Worm (Caenorhabditis elegans) whole organism, L4/young adult: ENCODE results near the gene F58E6.8.
A peak's percentile ranks its signal among the peaks of the same experiment; 100 is the strongest.

Source experiments
- W03F9.2 ChIP-seq: fragments of 150-350 bp; optimal IDR thresholded peaks from 2 replicates; lab custom pipeline; 2014; ENCODE audit warnings: missing biosample characterization, missing genetic modification characterization
- dao-5 ChIP-seq: sonication (generic microtip); optimal IDR thresholded peaks from 2 replicates; lab custom pipeline; 2016; ENCODE audit warnings: missing genotype, missing genetic modification characterization, moderate library complexity, missing compliant biosample characterization
- him-1 ChIP-seq: sonication (generic microtip); optimal IDR thresholded peaks from 2 replicates; lab custom pipeline; 2016; ENCODE audit warnings: missing genotype, missing genetic modification reagents, missing genetic modification characterization, missing compliant biosample characterization

The F58E6.8 gene

DNA sequence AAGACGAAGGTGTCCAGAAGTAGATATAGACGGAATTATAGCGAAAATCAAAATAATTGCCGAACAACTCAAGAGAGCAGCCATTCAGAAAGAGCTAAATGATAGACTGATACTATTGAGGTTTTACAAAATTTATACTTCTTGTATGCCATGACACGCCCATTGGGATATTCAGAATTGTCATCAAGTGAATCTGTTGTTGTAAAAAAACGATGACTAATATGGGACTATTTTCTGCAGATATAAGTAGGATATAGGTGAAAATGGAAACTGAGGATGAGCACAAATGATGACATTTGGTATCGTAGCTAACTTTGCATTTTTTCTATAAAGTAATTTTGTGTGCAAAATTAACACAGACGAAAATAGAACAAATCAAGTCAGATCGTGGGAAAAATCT, at the start of gene F58E6.8:
F58E6.8 (minus strand) TSS at position 101 of the 400 bp plus-strand sequence.
- TF ChIP-seq him-1 (tag; lab: Kevin White, UChicago), result no peak
- TF ChIP-seq dao-5 (tag; lab: Kevin White, UChicago), result no peak
- TF ChIP-seq W03F9.2 (tag; lab: Kevin White, UChicago), result no peak

- no peak for TF ChIP-seq dao-5 (tag; lab: Kevin White, UChicago)
- no peak for TF ChIP-seq W03F9.2 (tag; lab: Kevin White, UChicago)
- no peak for TF ChIP-seq him-1 (tag; lab: Kevin White, UChicago)
Observed at ce11 chrV:9805161-9805560, 49.5 kb upstream of the F58E6.8 start, which contains the start of gene sru-37. TSS of gene sru-37 (plus strand) at chrV:9805461.

DNA sequence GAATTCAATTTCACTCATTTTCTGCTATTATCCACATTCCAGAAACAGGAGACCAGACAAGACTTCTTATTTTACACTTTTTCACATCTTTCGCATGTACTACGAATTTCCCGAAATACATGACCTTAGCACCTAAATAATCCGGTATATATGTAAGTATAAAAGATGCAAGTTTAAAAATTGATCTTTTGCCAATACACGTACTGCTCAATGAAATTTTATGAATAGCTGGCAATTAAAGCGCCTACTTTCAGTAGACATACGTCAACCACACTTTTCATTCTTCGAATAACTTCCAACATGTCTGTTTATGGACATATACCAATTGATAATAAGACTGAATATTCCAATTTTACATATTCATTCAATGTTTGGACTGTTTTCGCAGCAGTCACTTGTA, 47.6 kb upstream of the F58E6.8 start, which contains the start of gene sru-39:
sru-39 (plus strand) TSS at position 301 of the 400 bp plus-strand sequence.
- TF ChIP-seq him-1 (tag; lab: Kevin White, UChicago) (no peak), dao-5 (tag; lab: Kevin White, UChicago) (no peak), W03F9.2 (tag; lab: Kevin White, UChicago) (no peak)

ce11 chrV:9801965-9802364, 46.3 kb upstream of the F58E6.8 start, which contains the start of gene F46B6.10:
TSS of gene F46B6.10 (minus strand) at chrV:9802065.
- no peak for TF ChIP-seq him-1 (tag; lab: Kevin White, UChicago)
- no peak for TF ChIP-seq W03F9.2 (tag; lab: Kevin White, UChicago)
- TF ChIP-seq dao-5 (tag; lab: Kevin White, UChicago), result no peak

ce11 chrV:9799076-9799475, 43.5 kb upstream of the F58E6.8 start, which contains the start of gene F46B6.13:
TSS of gene F46B6.13 (minus strand) at chrV:9799176.
- TF ChIP-seq him-1 (tag; lab: Kevin White, UChicago) (no peak), W03F9.2 (tag; lab: Kevin White, UChicago) (no peak), dao-5 (tag; lab: Kevin White, UChicago) (no peak)

DNA sequence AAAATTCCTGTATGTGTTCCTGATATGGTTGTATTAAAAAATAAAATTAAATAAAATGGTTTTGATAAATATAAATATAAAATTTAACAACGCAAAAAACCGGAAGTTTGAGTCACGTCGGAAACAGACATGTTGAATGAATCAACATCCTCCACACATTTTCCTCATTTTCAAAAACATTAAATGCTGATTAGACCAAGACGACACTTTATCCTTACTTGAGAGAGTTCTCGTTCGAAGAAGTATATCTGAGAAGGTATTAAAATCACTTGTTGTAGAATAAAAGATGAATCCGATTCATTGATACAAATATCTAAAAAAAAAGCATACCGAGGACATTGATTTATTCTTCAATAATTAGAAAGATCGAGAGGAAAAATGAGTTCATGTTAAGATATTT, 42.6 kb upstream of the F58E6.8 start:
- TF ChIP-seq dao-5 (tag; lab: Kevin White, UChicago), result no peak
- TF ChIP-seq him-1 (tag; lab: Kevin White, UChicago), result no peak
- no peak for TF ChIP-seq W03F9.2 (tag; lab: Kevin White, UChicago)

DNA sequence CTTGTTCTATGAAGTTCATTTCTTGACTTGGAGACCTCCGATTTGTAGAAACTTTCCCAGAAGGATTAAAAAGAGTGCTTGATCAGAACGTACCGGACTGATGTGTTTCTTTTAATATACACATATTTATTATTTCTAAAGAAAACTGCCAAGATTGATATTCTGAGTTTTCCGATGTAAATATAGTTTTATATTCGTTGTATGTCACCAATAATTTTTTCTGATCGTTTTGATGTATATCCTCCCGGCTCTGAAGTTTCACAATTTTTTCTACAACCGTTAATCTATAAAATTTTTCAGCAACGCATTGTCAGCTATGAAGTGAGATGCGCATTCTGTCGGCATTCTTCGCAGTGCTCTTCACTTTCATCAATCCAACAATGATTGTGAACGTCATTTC, 40.9 kb upstream of the F58E6.8 start, which contains the start of gene F46B6.9:
F46B6.9 (plus strand) TSS at position 301 of the 400 bp plus-strand sequence.
- TF ChIP-seq W03F9.2 (tag; lab: Kevin White, UChicago), result no peak
- TF ChIP-seq him-1 (tag; lab: Kevin White, UChicago), result no peak
- TF ChIP-seq dao-5 (tag; lab: Kevin White, UChicago), result no peak

- TF ChIP-seq dao-5 (tag; lab: Kevin White, UChicago) (no peak), W03F9.2 (tag; lab: Kevin White, UChicago) (no peak), him-1 (tag; lab: Kevin White, UChicago) (no peak)
Observed at ce11 chrV:9796002-9796401, 40.4 kb upstream of the F58E6.8 start.

DNA sequence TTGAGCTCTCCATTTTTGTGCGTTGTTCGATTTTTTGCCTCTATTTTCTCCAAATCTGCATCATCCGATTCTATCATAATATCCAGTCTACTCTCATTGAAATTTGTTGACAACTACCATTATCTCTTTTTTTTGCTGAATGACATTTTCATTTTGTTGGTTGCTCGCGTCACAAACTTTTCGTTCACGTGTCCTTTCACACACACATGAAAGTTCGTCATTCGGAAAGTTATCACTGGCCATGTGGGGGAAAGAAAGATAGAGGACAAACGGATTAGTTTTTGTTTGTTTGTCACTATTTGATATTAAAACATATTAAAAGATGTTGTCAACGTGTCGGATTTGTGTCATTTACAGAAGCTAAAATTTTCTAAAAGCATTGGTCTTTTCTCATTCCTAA, 39.4 kb upstream of the F58E6.8 start:
- TF ChIP-seq W03F9.2 (tag; lab: Kevin White, UChicago), result no peak
- TF ChIP-seq him-1 (tag; lab: Kevin White, UChicago), result no peak
- no peak for TF ChIP-seq dao-5 (tag; lab: Kevin White, UChicago)

DNA sequence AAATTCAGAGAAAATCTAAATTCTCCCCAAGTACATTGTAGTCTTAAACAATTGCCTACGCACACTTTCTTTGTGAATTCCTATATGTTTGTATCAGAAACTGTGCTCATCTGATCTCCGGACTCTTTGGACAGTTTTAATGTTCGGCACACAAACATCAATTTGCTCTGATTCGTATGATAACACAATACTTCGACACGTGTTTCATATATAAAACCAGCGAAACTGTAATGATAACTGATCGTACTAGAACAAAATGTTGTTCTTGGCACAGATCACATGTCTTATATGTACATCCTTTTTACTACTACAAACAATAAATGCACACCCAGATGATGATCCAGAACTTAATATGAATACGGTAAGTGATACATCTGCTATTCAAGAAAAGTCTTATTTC, 35.7 kb upstream of the F58E6.8 start, which contains the start of gene lipl-2:
lipl-2 (plus strand) TSS at position 236 of the 400 bp plus-strand sequence.
- TF ChIP-seq dao-5 (tag; lab: Kevin White, UChicago), result no peak
- TF ChIP-seq W03F9.2 (tag; lab: Kevin White, UChicago), result no peak
- TF ChIP-seq him-1 (tag; lab: Kevin White, UChicago), result no peak

DNA sequence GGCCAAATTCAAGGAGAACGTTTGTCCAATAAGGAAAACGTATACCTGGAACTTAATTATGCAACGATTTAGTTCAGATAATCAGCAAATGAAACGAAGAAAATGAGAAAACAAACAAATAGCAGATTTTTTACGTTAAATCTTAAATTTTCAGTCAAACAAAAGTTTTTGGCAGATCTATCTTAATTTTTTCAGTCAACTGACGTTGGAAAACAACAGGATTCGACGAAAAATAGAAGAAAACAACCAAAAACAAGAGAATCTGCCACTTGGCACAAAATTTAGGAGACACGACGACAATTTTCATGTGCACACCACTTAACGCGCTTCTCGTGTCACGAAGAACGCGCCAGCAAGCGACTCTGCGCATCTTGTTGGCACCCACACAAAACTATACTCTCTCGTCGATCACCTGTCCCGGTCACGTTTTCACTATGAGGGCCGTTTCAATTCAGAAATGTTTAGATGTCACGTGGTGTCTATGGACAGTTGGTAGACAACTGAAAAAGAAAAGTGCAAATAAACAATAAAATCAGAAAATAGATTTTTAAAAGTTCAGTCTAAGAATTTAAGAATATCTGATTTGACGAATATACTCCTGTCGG, 34.1 kb upstream of the F58E6.8 start, which contains the start of gene ztf-7:
ztf-7 (minus strand) TSS at position 51 of the 605 bp plus-strand sequence.
- peak; percentile 68 for TF ChIP-seq him-1 (tag; lab: Kevin White, UChicago)
- TF ChIP-seq dao-5 (tag; lab: Kevin White, UChicago), result no peak
- peak; percentile 96 for TF ChIP-seq W03F9.2 (tag; lab: Kevin White, UChicago)

DNA sequence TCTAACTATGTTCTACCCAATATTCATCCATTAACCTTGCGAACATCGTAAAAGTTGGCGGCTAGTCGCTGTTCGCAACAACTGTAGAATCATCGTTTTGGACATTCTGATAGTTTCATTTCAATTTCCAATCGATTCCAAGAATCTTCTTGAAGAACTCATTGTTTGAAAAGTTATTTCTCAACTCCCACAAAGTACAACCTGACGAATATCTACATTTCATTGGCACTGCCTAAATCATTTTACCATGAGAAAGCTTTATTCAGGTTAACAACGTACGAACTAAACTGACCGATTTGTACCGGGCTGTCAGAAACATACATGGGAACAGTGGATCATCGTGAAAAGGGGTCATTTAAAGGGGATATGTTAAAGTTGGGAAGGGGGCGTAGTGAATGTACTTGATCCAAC, 31.1 kb upstream of the F58E6.8 start, which contains the start of gene F46B6.6:
F46B6.6 (minus strand) TSS at position 148 of the 411 bp plus-strand sequence.
- TF ChIP-seq dao-5 (tag; lab: Kevin White, UChicago) (no peak), him-1 (tag; lab: Kevin White, UChicago) (no peak), W03F9.2 (tag; lab: Kevin White, UChicago) (no peak)

DNA sequence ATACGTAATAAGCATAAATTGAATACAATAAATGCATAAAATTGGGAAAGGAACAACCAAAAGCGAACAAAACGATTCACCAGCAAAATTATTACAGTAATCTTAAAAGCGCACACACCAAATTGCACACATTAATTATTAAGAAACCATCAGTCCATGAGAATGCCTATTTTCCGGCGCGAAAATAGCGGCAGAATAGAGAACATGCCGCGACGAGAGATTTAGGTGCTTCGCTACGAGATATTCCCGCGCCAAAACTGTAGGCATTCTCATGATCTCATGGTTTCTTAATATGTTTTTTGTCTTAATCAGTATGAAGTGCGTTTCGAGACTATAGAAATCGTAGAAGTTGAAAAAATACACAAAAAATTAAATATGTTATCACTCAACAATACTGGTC, 28.6 kb upstream of the F58E6.8 start:
- TF ChIP-seq dao-5 (tag; lab: Kevin White, UChicago) (no peak), him-1 (tag; lab: Kevin White, UChicago) (no peak), W03F9.2 (tag; lab: Kevin White, UChicago) (no peak)
